Worm (Caenorhabditis elegans) whole organism, early embryonic: Measurements from ENCODE around the gene fbxb-117.

Experiments used
- B0310.2 ChIP-seq: sonication (generic microtip); optimal IDR thresholded peaks from 2 replicates; lab custom pipeline; 2016; ENCODE audit warnings: mild to moderate bottlenecking, missing genetic modification characterization, missing compliant biosample characterization
- F13C5.2 ChIP-seq: sonication (generic microtip); optimal IDR thresholded peaks from 2 replicates; lab custom pipeline; 2017; ENCODE audit warnings: mild to moderate bottlenecking, missing genetic modification characterization, inconsistent platforms, missing compliant biosample characterization
- aly-1 ChIP-seq: sonication (generic microtip); optimal IDR thresholded peaks from 2 replicates; lab custom pipeline; 2016; ENCODE audit warnings: missing genetic modification characterization, missing compliant biosample characterization
- ama-1 ChIP-seq: fragments of 150-350 bp; optimal IDR thresholded peaks from 2 replicates; lab custom pipeline; 2014
- ceh-13 ChIP-seq: fragments of 200-800 bp; sonication (Bioruptor generic); optimal IDR thresholded peaks from 2 replicates; lab custom pipeline; 2018; ENCODE audit warnings: mild to moderate bottlenecking, missing genetic modification characterization, missing compliant biosample characterization
- ceh-36 ChIP-seq: sonication (generic microtip); optimal IDR thresholded peaks from 2 replicates; lab custom pipeline; 2016; ENCODE audit warnings: missing genetic modification characterization, inconsistent platforms, missing compliant biosample characterization
- ets-7 ChIP-seq: sonication (generic microtip); optimal IDR thresholded peaks from 2 replicates; lab custom pipeline; 2016; ENCODE audit warnings: missing genotype, missing genetic modification characterization, missing compliant biosample characterization
- flt-1 ChIP-seq: fragments of 200-800 bp; sonication (Bioruptor generic); IDR thresholded peaks from 2 replicates; pipeline ENCODE4 v1.3.6; 2022; ENCODE audit warnings: missing genetic modification characterization, missing compliant biosample characterization
- hmbx-1 ChIP-seq: sonication (generic microtip); optimal IDR thresholded peaks from 2 replicates; lab custom pipeline; 2016; ENCODE audit warnings: mild to moderate bottlenecking, missing genetic modification characterization, missing compliant biosample characterization
- hmg-4 ChIP-seq: fragments of 200-800 bp; sonication (Bioruptor generic); optimal IDR thresholded peaks from 2 replicates; lab custom pipeline; 2018; ENCODE audit warnings: mild to moderate bottlenecking, missing genetic modification characterization, missing compliant biosample characterization
- hnd-1 ChIP-seq: sonication (generic microtip); optimal IDR thresholded peaks from 2 replicates; lab custom pipeline; 2016; ENCODE audit warnings: missing genetic modification characterization, missing compliant biosample characterization
- pes-1 ChIP-seq: fragments of 200-800 bp; sonication (Bioruptor generic); IDR thresholded peaks from 2 replicates; pipeline ENCODE4 v1.3.6; 2022; ENCODE audit warnings: missing genetic modification reagents, missing genetic modification characterization, missing compliant biosample characterization
- scrt-1 ChIP-seq: fragments of 200-800 bp; sonication (Bioruptor generic); IDR thresholded peaks from 2 replicates; pipeline ENCODE4 v1.3.6; 2022; ENCODE audit warnings: missing genetic modification characterization, missing compliant biosample characterization
- sea-1 ChIP-seq: fragments of 200-800 bp; sonication (Bioruptor generic); conservative IDR thresholded peaks from 2 replicates; pipeline ENCODE4 v1.3.6; 2022; ENCODE audit warnings: missing genetic modification characterization, missing compliant biosample characterization
- tbx-11 ChIP-seq: fragments of 200-800 bp; sonication (Bioruptor generic); IDR thresholded peaks from 2 replicates; pipeline ENCODE4 v1.3.6; 2022; ENCODE audit warnings: missing genetic modification characterization, missing compliant biosample characterization
- tbx-37 ChIP-seq: fragments of 200-800 bp; sonication (Bioruptor generic); conservative IDR thresholded peaks from 2 replicates; pipeline ENCODE4 v1.3.6; 2022; ENCODE audit warnings: missing genetic modification reagents, missing genetic modification characterization, missing compliant biosample characterization
- tra-4 ChIP-seq: sonication (generic microtip); optimal IDR thresholded peaks from 2 replicates; lab custom pipeline; 2017; ENCODE audit warnings: missing genetic modification characterization, missing compliant biosample characterization

The fbxb-117 gene

ce11 chrV:19301934-19302333 lies 19.5 kb downstream of the fbxb-117 start, which contains the start of gene fbxb-62:
Gene fbxb-62 (minus strand): TSS chrV:19302034.
- no peak for TF ChIP-seq ceh-13 (GFP tag; lab: Kevin White, UChicago)
- TF ChIP-seq ceh-36 (tag; lab: Kevin White, UChicago): no peak
- TF ChIP-seq F13C5.2 (tag; lab: Kevin White, UChicago): no peak
- TF ChIP-seq ets-7 (tag; lab: Kevin White, UChicago): no peak
- TF ChIP-seq sea-1 (GFP tag; lab: Robert Waterston, UW): no peak
- TF ChIP-seq tbx-37 (GFP tag; lab: Robert Waterston, UW): no peak
- no peak for TF ChIP-seq hmg-4 (GFP tag; lab: Kevin White, UChicago)
- TF ChIP-seq flt-1 (GFP tag; lab: Robert Waterston, UW): no peak
- no peak for TF ChIP-seq hmbx-1
- no peak for TF ChIP-seq aly-1

DNA sequence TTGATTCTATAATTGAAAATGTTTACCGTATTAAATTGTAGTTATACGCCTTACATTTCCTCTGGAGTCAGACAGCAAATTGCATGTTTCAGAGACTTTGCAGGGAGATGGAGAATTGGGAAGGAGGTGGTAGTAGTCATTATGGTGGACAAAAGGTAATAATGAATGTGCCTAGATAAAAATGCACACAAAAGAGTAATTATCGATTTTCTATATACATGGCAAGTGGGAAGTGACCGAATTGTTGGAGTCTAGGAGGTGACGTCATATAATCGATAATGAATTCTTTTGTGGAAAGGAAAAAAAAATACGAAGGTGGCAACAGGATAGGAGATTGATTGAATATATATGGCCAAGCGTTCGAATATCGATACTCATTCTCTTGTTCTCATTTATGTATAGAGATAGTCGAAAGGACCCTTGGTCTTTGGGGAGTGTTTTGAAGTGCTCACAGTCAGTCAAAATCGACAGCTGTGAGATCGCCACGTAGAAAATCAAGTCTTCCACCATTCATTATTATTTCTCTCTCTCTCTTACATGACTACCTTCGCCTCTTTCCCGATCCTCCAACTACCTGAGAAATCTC lies 21.3 kb downstream of the fbxb-117 start, which contains the start of the genes fbxb-63 and fbxb-61:
Gene fbxb-63 (minus strand): TSS at position 142 of the 586 bp plus-strand sequence.
Gene fbxb-61 (plus strand): TSS at position 536 of the 586 bp plus-strand sequence.
- TF ChIP-seq B0310.2 (tag; lab: Kevin White, UChicago): no peak
- no peak for TF ChIP-seq tra-4 (tag; lab: Kevin White, UChicago)
- TF ChIP-seq scrt-1 (GFP tag; lab: Robert Waterston, UW): no peak
- no peak for TF ChIP-seq pes-1
- TF ChIP-seq ceh-36 (tag; lab: Kevin White, UChicago): no peak
- no peak for TF ChIP-seq ama-1
- no peak for TF ChIP-seq hmg-4 (GFP tag; lab: Kevin White, UChicago)
- no peak for TF ChIP-seq sea-1 (GFP tag; lab: Robert Waterston, UW)
- TF ChIP-seq hmbx-1: no peak
- TF ChIP-seq F13C5.2 (tag; lab: Kevin White, UChicago): no peak
- TF ChIP-seq aly-1: no peak
- TF ChIP-seq ceh-13 (GFP tag; lab: Kevin White, UChicago): no peak
- no peak for TF ChIP-seq hnd-1 (tag; lab: Kevin White, UChicago)
- no peak for TF ChIP-seq flt-1 (GFP tag; lab: Robert Waterston, UW)
- no peak for TF ChIP-seq tbx-11 (GFP tag; lab: Robert Waterston, UW)
- no peak for TF ChIP-seq tbx-37 (GFP tag; lab: Robert Waterston, UW)
- TF ChIP-seq ets-7 (tag; lab: Kevin White, UChicago): no peak

- TF ChIP-seq tra-4 (tag; lab: Kevin White, UChicago) (no peak), tbx-11 (GFP tag; lab: Robert Waterston, UW) (no peak), F13C5.2 (tag; lab: Kevin White, UChicago) (no peak), hnd-1 (tag; lab: Kevin White, UChicago) (no peak), hmg-4 (GFP tag; lab: Kevin White, UChicago) (no peak), aly-1 (no peak), scrt-1 (GFP tag; lab: Robert Waterston, UW) (no peak), B0310.2 (tag; lab: Kevin White, UChicago) (no peak), sea-1 (GFP tag; lab: Robert Waterston, UW) (no peak), ceh-36 (tag; lab: Kevin White, UChicago) (no peak), ets-7 (tag; lab: Kevin White, UChicago) (no peak), hmbx-1 (no peak), pes-1 (no peak), flt-1 (GFP tag; lab: Robert Waterston, UW) (no peak), ama-1 (no peak), tbx-37 (GFP tag; lab: Robert Waterston, UW) (no peak)
These were observed 24.5 kb downstream of the fbxb-117 start, which contains the start of gene F55C9.15 for ce11 chrV:19306906-19307305. Gene F55C9.15 (minus strand): TSS chrV:19307006.

- TF ChIP-seq hmg-4 (GFP tag; lab: Kevin White, UChicago) (peak; percentile 19), ceh-36 (tag; lab: Kevin White, UChicago) (no peak)
These were observed 25.7 kb downstream of the fbxb-117 start for ce11 chrV:19308137-19308536.

- no peak for TF ChIP-seq sea-1 (GFP tag; lab: Robert Waterston, UW)
- TF ChIP-seq B0310.2 (tag; lab: Kevin White, UChicago): no peak
- no peak for TF ChIP-seq hmg-4 (GFP tag; lab: Kevin White, UChicago)
- TF ChIP-seq flt-1 (GFP tag; lab: Robert Waterston, UW): no peak
- no peak for TF ChIP-seq tra-4 (tag; lab: Kevin White, UChicago)
- no peak for TF ChIP-seq ets-7 (tag; lab: Kevin White, UChicago)
- no peak for TF ChIP-seq ceh-36 (tag; lab: Kevin White, UChicago)
- no peak for TF ChIP-seq ceh-13 (GFP tag; lab: Kevin White, UChicago)
- no peak for TF ChIP-seq tbx-11 (GFP tag; lab: Robert Waterston, UW)
- TF ChIP-seq aly-1: no peak
- TF ChIP-seq tbx-37 (GFP tag; lab: Robert Waterston, UW): no peak
- no peak for TF ChIP-seq F13C5.2 (tag; lab: Kevin White, UChicago)
- TF ChIP-seq scrt-1 (GFP tag; lab: Robert Waterston, UW): no peak
- TF ChIP-seq ama-1: no peak
- no peak for TF ChIP-seq hnd-1 (tag; lab: Kevin White, UChicago)
- no peak for TF ChIP-seq pes-1
- no peak for TF ChIP-seq hmbx-1
These were observed 27.2 kb downstream of the fbxb-117 start, which contains the start of gene F55C9.11 for ce11 chrV:19309591-19309990. Gene F55C9.11 (minus strand): TSS chrV:19309691.

- no peak for TF ChIP-seq ama-1
- no peak for TF ChIP-seq pes-1
- no peak for TF ChIP-seq scrt-1 (GFP tag; lab: Robert Waterston, UW)
- no peak for TF ChIP-seq ets-7 (tag; lab: Kevin White, UChicago)
- TF ChIP-seq hmg-4 (GFP tag; lab: Kevin White, UChicago): no peak
- no peak for TF ChIP-seq ceh-13 (GFP tag; lab: Kevin White, UChicago)
These were observed 29.0 kb downstream of the fbxb-117 start, which contains the start of gene C43D7.8 for ce11 chrV:19311391-19311790. Gene C43D7.8 (minus strand): TSS chrV:19311491.

ce11 chrV:19312975-19313374 lies 30.6 kb downstream of the fbxb-117 start, which contains the start of gene fbxb-64:
Gene fbxb-64 (plus strand): TSS chrV:19313275.
- no peak for TF ChIP-seq ets-7 (tag; lab: Kevin White, UChicago)
